Fruit fly (Drosophila melanogaster) whole organism, adult: ENCODE data around the gene CG31729.

Experiments used
- CG11617 ChIP-seq: fragments of 200-800 bp; sonication (Bioruptor generic); optimal IDR thresholded peaks from 2 replicates; lab custom pipeline; 2017; ENCODE audit warnings: mild to moderate bottlenecking, missing biosample characterization, missing genetic modification reagents, missing genetic modification characterization
- CG12768 ChIP-seq: fragments of 200-800 bp; sonication (Bioruptor generic); optimal IDR thresholded peaks from 2 replicates; lab custom pipeline; 2017; ENCODE audit warnings: missing biosample characterization, missing genetic modification characterization, mild to moderate bottlenecking, moderate library complexity, missing genetic modification reagents
- CG14711 ChIP-seq: fragments of 200-800 bp; sonication (Bioruptor generic); optimal IDR thresholded peaks from 2 replicates; lab custom pipeline; 2018; ENCODE audit warnings: missing biosample characterization, mild to moderate bottlenecking, missing genetic modification characterization, moderate library complexity
- CG1620 ChIP-seq: fragments of 200-800 bp; sonication (Bioruptor generic); optimal IDR thresholded peaks from 2 replicates; lab custom pipeline; 2016; ENCODE audit warnings: missing biosample characterization, missing genetic modification characterization
- CG33017 ChIP-seq: fragments of 200-800 bp; sonication (Bioruptor generic); optimal IDR thresholded peaks from 2 replicates; lab custom pipeline; 2018; ENCODE audit warnings: missing biosample characterization, mild to moderate bottlenecking, missing genetic modification characterization, moderate library complexity
- CG5204 ChIP-seq: fragments of 200-800 bp; sonication (Bioruptor generic); optimal IDR thresholded peaks from 2 replicates; lab custom pipeline; 2016; ENCODE audit warnings: missing biosample characterization, missing genetic modification characterization
- CG7045 ChIP-seq: fragments of 200-800 bp; sonication (Bioruptor generic); optimal IDR thresholded peaks from 2 replicates; lab custom pipeline; 2017; ENCODE audit warnings: missing biosample characterization, mild to moderate bottlenecking, missing genetic modification characterization
- CG7101 ChIP-seq: fragments of 200-800 bp; sonication (Bioruptor generic); optimal IDR thresholded peaks from 2 replicates; lab custom pipeline; 2018; ENCODE audit warnings: missing biosample characterization, mild to moderate bottlenecking, missing genetic modification characterization, moderate library complexity
- Clk ChIP-seq: fragments of 200-800 bp; sonication (Bioruptor generic); optimal IDR thresholded peaks from 2 replicates; lab custom pipeline; 2017; ENCODE audit warnings: missing biosample characterization, missing genetic modification characterization
- Crg-1 ChIP-seq: fragments of 200-800 bp; sonication (Bioruptor generic); optimal IDR thresholded peaks from 2 replicates; lab custom pipeline; 2016; ENCODE audit warnings: missing biosample characterization, missing genetic modification characterization
- Hr96 ChIP-seq: fragments of 200-800 bp; sonication (Bioruptor generic); optimal IDR thresholded peaks from 2 replicates; lab custom pipeline; 2016; ENCODE audit warnings: missing biosample characterization, missing genetic modification characterization
- Mnt ChIP-seq: fragments of 200-800 bp; sonication (Bioruptor generic); optimal IDR thresholded peaks from 2 replicates; lab custom pipeline; 2016; ENCODE audit warnings: missing biosample characterization, mild to moderate bottlenecking, missing genetic modification characterization
- bab1 ChIP-seq: fragments of 200-800 bp; sonication (Bioruptor generic); optimal IDR thresholded peaks from 3 replicates; lab custom pipeline; 2019; ENCODE audit warnings: missing biosample characterization, mild to moderate bottlenecking, missing genetic modification characterization, moderate library complexity
- cic ChIP-seq: fragments of 200-800 bp; sonication (Bioruptor generic); optimal IDR thresholded peaks from 2 replicates; lab custom pipeline; 2017; ENCODE audit warnings: missing biosample characterization, mild to moderate bottlenecking, missing genetic modification characterization, moderate library complexity
- cnc ChIP-seq, 2 experiments: fragments of >200 bp; optimal IDR thresholded peaks; 2 replicates each; lab custom pipeline; 2017
- kay ChIP-seq: fragments of 200-800 bp; sonication (Bioruptor generic); peaks from one replicate; lab custom pipeline; 2016; ENCODE audit warnings: missing biosample characterization, missing genetic modification characterization, borderline replicate concordance
- ovo ChIP-seq: fragments of 200-800 bp; sonication (Bioruptor generic); optimal IDR thresholded peaks from 2 replicates; lab custom pipeline; 2016; ENCODE audit warnings: missing biosample characterization, missing genetic modification characterization
- pad ChIP-seq: fragments of 200-800 bp; sonication (Bioruptor generic); optimal IDR thresholded peaks from 3 replicates; lab custom pipeline; 2017; ENCODE audit warnings: missing biosample characterization, missing genetic modification characterization, mild to moderate bottlenecking, moderate library complexity, missing genetic modification reagents
- tj ChIP-seq: fragments of 200-800 bp; sonication (Bioruptor generic); optimal IDR thresholded peaks from 3 replicates; lab custom pipeline; 2017; ENCODE audit warnings: missing biosample characterization, mild to moderate bottlenecking, missing genetic modification characterization, moderate library complexity
- toe ChIP-seq: fragments of 200-800 bp; sonication (Bioruptor generic); optimal IDR thresholded peaks from 2 replicates; lab custom pipeline; 2016; ENCODE audit warnings: missing biosample characterization, missing genetic modification characterization

The CG31729 gene

dm6 chr2L:13259643-13260042, 30.2 kb upstream of the CG31729 start, which contains the start of gene CG31730:
Gene CG31730 (minus strand): TSS chr2L:13259743.
- TF ChIP-seq CG11617 (GFP tag; lab: Kevin White, UChicago) = no peak
- TF ChIP-seq kay (GFP tag; lab: Kevin White, UChicago) = no peak
- no peak for TF ChIP-seq Hr96
- no peak for TF ChIP-seq pad (GFP tag; lab: Kevin White, UChicago)
- no peak for TF ChIP-seq CG5204 (GFP tag; lab: Kevin White, UChicago)
- no peak for TF ChIP-seq CG33017 (tag; lab: Kevin White, UChicago)
- TF ChIP-seq Crg-1 (GFP tag; lab: Kevin White, UChicago) = no peak
- no peak for TF ChIP-seq CG7101 (tag; lab: Kevin White, UChicago)
- TF ChIP-seq CG12768 (GFP tag; lab: Kevin White, UChicago) = no peak
- TF ChIP-seq CG14711 (tag; lab: Kevin White, UChicago) = no peak
- TF ChIP-seq tj (GFP tag; lab: Kevin White, UChicago) = no peak
- no peak for TF ChIP-seq cic (GFP tag; lab: Kevin White, UChicago)
- TF ChIP-seq CG7045 (GFP tag; lab: Kevin White, UChicago) = no peak
- TF ChIP-seq Clk (GFP tag; lab: Kevin White, UChicago) = no peak
- TF ChIP-seq Mnt (GFP tag; lab: Kevin White, UChicago) = no peak
- no peak for TF ChIP-seq cnc (optimal IDR thresholded peaks at IDR 0.05; lab: Kevin White, UChicago)
- TF ChIP-seq bab1 (GFP tag; lab: Kevin White, UChicago) = no peak
- no peak for TF ChIP-seq CG1620 (GFP tag; lab: Kevin White, UChicago)

dm6 chr2L:13260740-13261139, 29.1 kb upstream of the CG31729 start, which contains the start of gene CG44085:
Gene CG44085 (plus strand): TSS chr2L:13261008.
- TF ChIP-seq CG5204 (GFP tag; lab: Kevin White, UChicago) = no peak
- no peak for TF ChIP-seq bab1 (GFP tag; lab: Kevin White, UChicago)
- TF ChIP-seq tj (GFP tag; lab: Kevin White, UChicago) = no peak

DNA sequence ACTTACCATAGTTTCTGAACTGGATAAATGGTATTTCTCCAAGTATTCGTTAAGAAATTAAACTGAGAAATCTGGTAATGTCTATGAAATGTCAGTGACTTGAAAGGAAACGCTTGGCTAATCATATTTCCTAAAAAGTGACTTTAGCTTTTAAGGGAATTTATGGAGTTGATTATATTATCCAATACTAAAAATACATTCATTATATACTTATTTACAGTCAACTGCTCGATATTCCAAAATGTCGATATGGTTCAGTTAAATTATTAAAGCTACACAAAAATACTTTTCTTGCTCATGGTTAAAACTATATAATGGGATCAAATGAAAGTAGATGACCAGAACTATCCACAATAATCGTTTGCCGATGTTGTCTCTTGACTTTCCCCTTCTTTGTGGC, 24.0 kb upstream of the CG31729 start, which contains the start of gene CG31848:
TSS of gene CG31848 (minus strand) at position 101 of the 400 bp plus-strand sequence.
- TF ChIP-seq CG14711 (tag; lab: Kevin White, UChicago) = no peak
- TF ChIP-seq CG7045 (GFP tag; lab: Kevin White, UChicago) = no peak
- TF ChIP-seq Clk (GFP tag; lab: Kevin White, UChicago) = no peak
- TF ChIP-seq Hr96 = no peak
- no peak for TF ChIP-seq tj (GFP tag; lab: Kevin White, UChicago)
- no peak for TF ChIP-seq toe (GFP tag; lab: Kevin White, UChicago)

DNA sequence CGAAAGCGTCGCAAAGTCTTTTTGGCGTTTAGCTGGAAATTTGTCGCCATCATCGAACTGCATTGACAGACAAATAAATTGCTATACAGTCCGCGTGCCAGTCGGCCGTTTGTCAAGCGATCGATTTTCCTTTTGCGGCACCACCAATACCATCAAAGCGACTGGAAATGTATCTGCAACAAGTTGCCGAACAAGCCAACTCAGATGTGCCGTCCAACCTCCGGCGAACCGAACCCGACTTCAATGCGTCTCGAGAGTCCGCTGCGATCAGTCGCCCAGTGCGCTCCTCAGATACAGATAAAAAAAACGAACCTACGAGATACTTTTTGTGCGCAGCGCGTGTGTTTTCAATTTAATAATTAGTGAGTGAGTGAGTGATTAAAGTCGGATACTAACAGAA, 23.2 kb upstream of the CG31729 start:
- no peak for TF ChIP-seq Crg-1 (GFP tag; lab: Kevin White, UChicago)

DNA sequence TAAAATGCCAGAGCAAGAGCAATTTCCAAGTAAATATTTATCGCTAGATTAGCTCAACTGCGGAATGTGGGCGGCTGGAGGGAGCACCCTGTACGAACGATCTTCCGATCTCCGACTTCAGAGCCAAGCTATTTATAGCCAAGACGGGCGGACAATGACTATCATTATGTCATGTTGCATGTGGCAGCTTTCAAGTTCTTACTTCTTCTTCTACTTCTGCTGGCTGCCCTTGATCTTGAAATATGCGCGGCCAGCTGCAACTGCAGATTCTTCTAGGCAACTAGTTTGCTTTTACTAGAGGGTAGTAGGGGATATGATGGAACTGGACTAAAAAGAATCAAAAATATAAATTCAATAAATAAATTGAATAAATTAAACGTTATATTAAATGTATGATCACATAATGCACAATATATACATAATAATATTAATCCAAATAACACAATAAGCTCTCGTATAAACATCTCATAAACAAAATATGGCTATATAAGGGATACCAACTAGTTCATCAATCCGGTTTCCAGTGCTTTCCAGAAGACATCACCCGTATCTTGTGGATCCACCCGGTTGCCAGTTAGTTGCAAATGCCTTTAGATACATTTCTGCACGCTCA, 21.7 kb upstream of the CG31729 start:
- no peak for TF ChIP-seq Hr96
- no peak for TF ChIP-seq CG7045 (GFP tag; lab: Kevin White, UChicago)
- no peak for TF ChIP-seq tj (GFP tag; lab: Kevin White, UChicago)
- TF ChIP-seq CG12768 (GFP tag; lab: Kevin White, UChicago) = no peak
- TF ChIP-seq Mnt (GFP tag; lab: Kevin White, UChicago) = no peak
- TF ChIP-seq bab1 (GFP tag; lab: Kevin White, UChicago) = no peak
- TF ChIP-seq pad (GFP tag; lab: Kevin White, UChicago) = no peak
- TF ChIP-seq CG7101 (tag; lab: Kevin White, UChicago) = no peak
- TF ChIP-seq Crg-1 (GFP tag; lab: Kevin White, UChicago) = no peak
- no peak for TF ChIP-seq CG11617 (GFP tag; lab: Kevin White, UChicago)
- TF ChIP-seq CG5204 (GFP tag; lab: Kevin White, UChicago) = no peak
- no peak for TF ChIP-seq cnc (optimal IDR thresholded peaks at IDR 0.05; lab: Kevin White, UChicago)
- TF ChIP-seq cic (GFP tag; lab: Kevin White, UChicago) = no peak
- no peak for TF ChIP-seq CG33017 (tag; lab: Kevin White, UChicago)
- TF ChIP-seq kay (GFP tag; lab: Kevin White, UChicago) = no peak
- no peak for TF ChIP-seq Clk (GFP tag; lab: Kevin White, UChicago)
- TF ChIP-seq toe (GFP tag; lab: Kevin White, UChicago) = no peak
- TF ChIP-seq ovo (GFP tag; lab: Kevin White, UChicago) = no peak

- TF ChIP-seq Clk (GFP tag; lab: Kevin White, UChicago) = no peak
- no peak for TF ChIP-seq CG7101 (tag; lab: Kevin White, UChicago)
- TF ChIP-seq CG1620 (GFP tag; lab: Kevin White, UChicago) = no peak
- no peak for TF ChIP-seq bab1 (GFP tag; lab: Kevin White, UChicago)
- no peak for TF ChIP-seq CG12768 (GFP tag; lab: Kevin White, UChicago)
- no peak for TF ChIP-seq ovo (GFP tag; lab: Kevin White, UChicago)
- no peak for TF ChIP-seq CG14711 (tag; lab: Kevin White, UChicago)
- no peak for TF ChIP-seq Crg-1 (GFP tag; lab: Kevin White, UChicago)
- no peak for TF ChIP-seq cnc (optimal IDR thresholded peaks at IDR 0.05; lab: Kevin White, UChicago)
- no peak for TF ChIP-seq cic (GFP tag; lab: Kevin White, UChicago)
- TF ChIP-seq toe (GFP tag; lab: Kevin White, UChicago) = no peak
- no peak for TF ChIP-seq CG33017 (tag; lab: Kevin White, UChicago)
- no peak for TF ChIP-seq Mnt (GFP tag; lab: Kevin White, UChicago)
These were observed 17.3 kb upstream of the CG31729 start for dm6 chr2L:13272541-13272940.
